Fruit fly (Drosophila melanogaster) whole organism, embryonic: ENCODE results near the gene CG8292.

Experiments
- Antp ChIP-seq: fragments of 200-800 bp; sonication (Bioruptor generic); optimal IDR thresholded peaks from 3 replicates; lab custom pipeline; 2016; ENCODE audit warnings: missing biosample characterization, missing genetic modification characterization
- Atf6 ChIP-seq: fragments of 200-800 bp; sonication (Bioruptor generic); IDR thresholded peaks from 2 replicates; pipeline ENCODE4 v1.3.6; 2022; ENCODE audit warnings: missing biosample characterization, missing genetic modification characterization
- BtbVII ChIP-seq: fragments of 200-800 bp; sonication (Bioruptor generic); optimal IDR thresholded peaks from 3 replicates; lab custom pipeline; 2017; ENCODE audit warnings: missing biosample characterization, mild to moderate bottlenecking, missing genetic modification characterization
- CG10209 ChIP-seq: fragments of 200-800 bp; sonication (Bioruptor generic); optimal IDR thresholded peaks from 3 replicates; lab custom pipeline; 2017; ENCODE audit warnings: missing biosample characterization, mild to moderate bottlenecking, missing genetic modification characterization, missing genetic modification reagents
- CG10267 ChIP-seq: fragments of 200-800 bp; sonication (Bioruptor generic); optimal IDR thresholded peaks from 2 replicates; lab custom pipeline; 2018; ENCODE audit warnings: missing biosample characterization, mild to moderate bottlenecking, missing genetic modification characterization, moderate library complexity
- CG10979 ChIP-seq: fragments of 200-800 bp; sonication (Bioruptor generic); optimal IDR thresholded peaks from 2 replicates; lab custom pipeline; 2018; ENCODE audit warnings: missing biosample characterization, mild to moderate bottlenecking, missing genetic modification characterization, moderate library complexity
- CG11504 ChIP-seq: fragments of 200-800 bp; sonication (Bioruptor generic); optimal IDR thresholded peaks from 3 replicates; lab custom pipeline; 2019; ENCODE audit warnings: missing biosample characterization, mild to moderate bottlenecking, missing genetic modification characterization, moderate library complexity
- CG15269 ChIP-seq: fragments of 200-800 bp; sonication (Bioruptor generic); optimal IDR thresholded peaks from 2 replicates; lab custom pipeline; 2018; ENCODE audit warnings: missing biosample characterization, mild to moderate bottlenecking, missing genetic modification characterization, moderate library complexity
- CG1603 ChIP-seq: fragments of 200-800 bp; sonication (Bioruptor generic); optimal IDR thresholded peaks from 2 replicates; lab custom pipeline; 2019; ENCODE audit warnings: missing biosample characterization, mild to moderate bottlenecking, missing genetic modification characterization, moderate library complexity
- CG3163 ChIP-seq: fragments of 200-800 bp; sonication (Bioruptor generic); optimal IDR thresholded peaks from 3 replicates; lab custom pipeline; 2016; ENCODE audit warnings: missing biosample characterization, missing genetic modification characterization
- CG4328 ChIP-seq: fragments of 200-800 bp; sonication (Bioruptor generic); optimal IDR thresholded peaks from 3 replicates; lab custom pipeline; 2017; ENCODE audit warnings: missing biosample characterization, missing genetic modification reagents, missing genetic modification characterization
- CG4617 ChIP-seq: fragments of 200-800 bp; sonication (Bioruptor generic); optimal IDR thresholded peaks from 3 replicates; lab custom pipeline; 2016; ENCODE audit warnings: missing biosample characterization, missing genetic modification characterization, borderline replicate concordance
- CG6654 ChIP-seq: fragments of 200-800 bp; sonication (Bioruptor generic); optimal IDR thresholded peaks from 2 replicates; lab custom pipeline; 2017; ENCODE audit warnings: missing biosample characterization, mild to moderate bottlenecking, missing genetic modification characterization
- CG6765 ChIP-seq: fragments of 200-800 bp; sonication (Bioruptor generic); optimal IDR thresholded peaks from 3 replicates; lab custom pipeline; 2017; ENCODE audit warnings: missing biosample characterization, mild to moderate bottlenecking, missing genetic modification characterization
- CG6813 ChIP-seq: fragments of 200-800 bp; sonication (Bioruptor generic); optimal IDR thresholded peaks from 2 replicates; lab custom pipeline; 2017; ENCODE audit warnings: missing biosample characterization, missing genetic modification characterization, mild to moderate bottlenecking, moderate library complexity, missing genetic modification reagents
- CG9215 ChIP-seq: fragments of 200-800 bp; sonication (Bioruptor generic); IDR thresholded peaks from 2 replicates; pipeline ENCODE4 v1.3.6; 2022; ENCODE audit warnings: missing biosample characterization, missing genetic modification characterization
- CoRest ChIP-seq: fragments of 200-800 bp; sonication (Bioruptor generic); optimal IDR thresholded peaks from 3 replicates; lab custom pipeline; 2018; ENCODE audit warnings: missing biosample characterization, mild to moderate bottlenecking, missing genetic modification characterization, moderate library complexity
- D19A ChIP-seq: fragments of 200-800 bp; optimal IDR thresholded peaks from 3 replicates; lab custom pipeline; 2019; ENCODE audit warnings: missing biosample characterization, mild to moderate bottlenecking, missing genetic modification characterization, moderate library complexity
- Dad ChIP-seq: fragments of 200-800 bp; sonication (Bioruptor generic); optimal IDR thresholded peaks from 3 replicates; lab custom pipeline; 2016; ENCODE audit warnings: missing biosample characterization, missing genetic modification characterization
- Dbx ChIP-seq: fragments of 200-800 bp; sonication (Bioruptor generic); IDR thresholded peaks from 3 replicates; pipeline ENCODE4 v1.3.6; 2022; ENCODE audit warnings: missing biosample characterization, missing genetic modification characterization
- E2f2 ChIP-seq: fragments of 200-800 bp; sonication (Bioruptor generic); IDR thresholded peaks from 2 replicates; pipeline ENCODE4 v1.3.6; 2022; ENCODE audit warnings: missing biosample characterization, missing genetic modification characterization
- Fer1 ChIP-seq: fragments of 200-800 bp; sonication (Bioruptor generic); optimal IDR thresholded peaks from 2 replicates; lab custom pipeline; 2017; ENCODE audit warnings: missing biosample characterization, mild to moderate bottlenecking, missing genetic modification characterization
- GATAe ChIP-seq: fragments of 200-800 bp; sonication (Bioruptor generic); conservative IDR thresholded peaks from 2 replicates; pipeline ENCODE4 v1.3.6; 2022; ENCODE audit warnings: missing biosample characterization, missing genetic modification characterization
- HmgZ ChIP-seq: fragments of 200-800 bp; sonication (Bioruptor generic); optimal IDR thresholded peaks from 2 replicates; lab custom pipeline; 2018; ENCODE audit warnings: missing biosample characterization, mild to moderate bottlenecking, missing genetic modification characterization
- Mad ChIP-seq: fragments of 200-800 bp; sonication (Bioruptor generic); optimal IDR thresholded peaks from 2 replicates; lab custom pipeline; 2016; ENCODE audit warnings: missing biosample characterization, missing genetic modification characterization
- Max ChIP-seq: fragments of 200-800 bp; sonication (Bioruptor generic); optimal IDR thresholded peaks from 2 replicates; lab custom pipeline; 2016; ENCODE audit warnings: missing biosample characterization, mild to moderate bottlenecking, missing genetic modification characterization
- Optix ChIP-seq: fragments of 200-800 bp; sonication (Bioruptor generic); IDR thresholded peaks from 3 replicates; pipeline ENCODE4 v1.3.6; 2022; ENCODE audit warnings: missing biosample characterization, missing genetic modification characterization
- Pdp1 ChIP-seq, 2 experiments: fragments of 200-800 bp; sonication (Bioruptor generic); optimal IDR thresholded peaks; 3 replicates each; lab custom pipeline; 2016; ENCODE audit warnings: missing biosample characterization in 2 of 2, missing genetic modification characterization in 2 of 2, mild to moderate bottlenecking in 1 of 2, moderate library complexity in 1 of 2
- Six4 ChIP-seq: fragments of 200-800 bp; sonication (Bioruptor generic); optimal IDR thresholded peaks from 2 replicates; lab custom pipeline; 2016; ENCODE audit warnings: missing biosample characterization, missing genetic modification characterization
- ac ChIP-seq: fragments of 200-800 bp; sonication (Bioruptor generic); optimal IDR thresholded peaks from 3 replicates; lab custom pipeline; 2017; ENCODE audit warnings: missing biosample characterization, mild to moderate bottlenecking, missing genetic modification characterization
- ara ChIP-seq: fragments of 200-800 bp; sonication (Bioruptor generic); IDR thresholded peaks from 2 replicates; pipeline ENCODE4 v1.3.6; 2022; ENCODE audit warnings: missing biosample characterization, missing genetic modification characterization
- ase ChIP-seq: fragments of 200-800 bp; sonication (Bioruptor generic); IDR thresholded peaks from 3 replicates; pipeline ENCODE4 v1.3.6; 2022; ENCODE audit warnings: missing biosample characterization, missing genetic modification characterization
- az2 ChIP-seq: fragments of 200-800 bp; sonication (Bioruptor generic); optimal IDR thresholded peaks from 3 replicates; lab custom pipeline; 2016; ENCODE audit warnings: missing biosample characterization, missing genetic modification characterization
- bigmax ChIP-seq: fragments of 200-800 bp; sonication (Bioruptor generic); optimal IDR thresholded peaks from 2 replicates; lab custom pipeline; 2018; ENCODE audit warnings: missing biosample characterization, mild to moderate bottlenecking, missing genetic modification characterization
- cad ChIP-seq: fragments of >200 bp; optimal IDR thresholded peaks from 2 replicates; lab custom pipeline; 2017; ENCODE audit warnings: missing biosample characterization, missing genetic modification characterization
- chif ChIP-seq, 2 experiments: fragments of 200-800 bp; sonication (Bioruptor generic); optimal IDR thresholded peaks; 3 replicates each; lab custom pipeline; 2016; ENCODE audit warnings: missing biosample characterization in 2 of 2, missing genetic modification characterization in 2 of 2
- dan ChIP-seq: fragments of 200-800 bp; sonication (Bioruptor generic); IDR thresholded peaks from 2 replicates; pipeline ENCODE4 v1.3.6; 2022; ENCODE audit warnings: missing biosample characterization, missing genetic modification characterization
- emc ChIP-seq: fragments of 200-800 bp; sonication (Bioruptor generic); optimal IDR thresholded peaks from 2 replicates; lab custom pipeline; 2016; ENCODE audit warnings: missing biosample characterization, missing genetic modification characterization
- eve ChIP-seq, 2 experiments: fragments of >200 bp; optimal IDR thresholded peaks; 2 replicates each; lab custom pipeline; 2017; ENCODE audit warnings: missing biosample characterization in 2 of 2, missing genetic modification characterization in 2 of 2
- fd64A ChIP-seq: fragments of 200-800 bp; sonication (Bioruptor generic); optimal IDR thresholded peaks from 3 replicates; lab custom pipeline; 2018; ENCODE audit warnings: missing biosample characterization, mild to moderate bottlenecking, missing genetic modification characterization
- hkb ChIP-seq, 2 experiments: fragments of 200-800 bp in 1 of 2; fragments of >200 bp in 1 of 2; sonication (Bioruptor generic) in 1 of 2; IDR thresholded peaks in 1 of 2; optimal IDR thresholded peaks in 1 of 2; 2 replicates each; pipeline versions ENCODE4 v1.3.6 to Lab custom; 2017 to 2022; ENCODE audit warnings: missing biosample characterization in 1 of 2, missing genetic modification characterization in 1 of 2
- pb ChIP-seq: fragments of 200-800 bp; sonication (Bioruptor generic); optimal IDR thresholded peaks from 3 replicates; lab custom pipeline; 2016; ENCODE audit warnings: missing biosample characterization, missing genetic modification characterization
- ro ChIP-seq: fragments of 200-800 bp; sonication (Bioruptor generic); IDR thresholded peaks from 2 replicates; pipeline ENCODE4 v1.3.6; 2022; ENCODE audit warnings: missing biosample characterization, missing genetic modification characterization
- schlank ChIP-seq: fragments of 200-800 bp; sonication (Bioruptor generic); optimal IDR thresholded peaks from 2 replicates; lab custom pipeline; 2018; ENCODE audit warnings: missing biosample characterization, mild to moderate bottlenecking, missing genetic modification characterization
- sob ChIP-seq: fragments of 200-800 bp; sonication (Bioruptor generic); IDR thresholded peaks from 2 replicates; pipeline ENCODE4 v1.3.6; 2022; ENCODE audit warnings: missing biosample characterization, missing genetic modification characterization
- tap ChIP-seq: fragments of 200-800 bp; optimal IDR thresholded peaks from 3 replicates; lab custom pipeline; 2019; ENCODE audit warnings: missing biosample characterization, mild to moderate bottlenecking, missing genetic modification characterization, moderate library complexity
- tna ChIP-seq: fragments of 200-800 bp; sonication (Bioruptor generic); IDR thresholded peaks from 2 replicates; pipeline ENCODE4 v1.3.6; 2022; ENCODE audit warnings: missing biosample characterization, missing genetic modification characterization; ENCODE audit not compliant: partially characterized antibody
- unc-4 ChIP-seq: fragments of 200-800 bp; sonication (Bioruptor generic); IDR thresholded peaks from 2 replicates; pipeline ENCODE4 v1.3.6; 2022; ENCODE audit warnings: missing biosample characterization, missing genetic modification characterization; ENCODE audit not compliant: partially characterized antibody
- zf30C ChIP-seq: fragments of 200-800 bp; sonication (Bioruptor generic); optimal IDR thresholded peaks from 3 replicates; lab custom pipeline; 2018; ENCODE audit warnings: missing biosample characterization, mild to moderate bottlenecking, missing genetic modification characterization

Gene CG8292

dm6 chr2L:8204996-8205567 lies 12.7 kb downstream of the CG8292 start, which contains the start of gene SLC5A11 (continued):
- TF ChIP-seq CG10979 (tag; lab: Kevin White, UChicago) = peak; percentile 99
- TF ChIP-seq E2f2 (GFP tag; lab: Robert Waterston, UW) = peak; percentile 75
- peak; percentile 93 for TF ChIP-seq CG4328 (GFP tag; lab: Kevin White, UChicago)
- TF ChIP-seq unc-4 = no peak
- peak; percentile 93 for TF ChIP-seq CG11504 (tag; lab: Kevin White, UChicago)
- TF ChIP-seq Mad (GFP tag; lab: Kevin White, UChicago) = peak; percentile 53
- TF ChIP-seq Fer1 (GFP tag; lab: Kevin White, UChicago) = peak; percentile 99
- peak; percentile 74 for TF ChIP-seq CG6654 (GFP tag; lab: Kevin White, UChicago)
- TF ChIP-seq pb (GFP tag; lab: Kevin White, UChicago) = peak; percentile 95
- TF ChIP-seq CG10267 (tag; lab: Kevin White, UChicago) = peak; percentile 97
- TF ChIP-seq CG6813 (GFP tag; lab: Kevin White, UChicago) = peak; percentile 96
- TF ChIP-seq CG4617 (GFP tag; lab: Kevin White, UChicago) = peak; percentile 88
- TF ChIP-seq Atf6 (GFP tag; lab: Robert Waterston, UW) = peak; percentile 100
- peak; percentile 92 for TF ChIP-seq ro (GFP tag; lab: Robert Waterston, UW)
- peak; percentile 87 for TF ChIP-seq fd64A (GFP tag; lab: Kevin White, UChicago)
- TF ChIP-seq Antp (GFP tag; lab: Kevin White, UChicago) = peak; percentile 64
- no peak for TF ChIP-seq tna (GFP tag; lab: Robert Waterston, UW)
- peak; percentile 83 for TF ChIP-seq CG1603 (tag; lab: Kevin White, UChicago)
- TF ChIP-seq hkb (optimal IDR thresholded peaks at IDR 0.05; lab: Kevin White, UChicago) = no peak
- TF ChIP-seq hkb (GFP tag; IDR thresholded peaks at IDR 0.05; lab: Robert Waterston, UW) = peak; percentile 92
- TF ChIP-seq tap = peak; percentile 95
- TF ChIP-seq Optix = peak; percentile 68; the same call in 2 of the 3 replicates
- TF ChIP-seq chif (GFP tag; optimal IDR thresholded peaks at IDR 0.05; lab: Kevin White, UChicago) = peak; percentile 60 to 66
- no peak for TF ChIP-seq zf30C (GFP tag; lab: Kevin White, UChicago)
- peak; percentile 94 for TF ChIP-seq CG10209 (GFP tag; lab: Kevin White, UChicago)
- peak; percentile 97 for TF ChIP-seq Six4 (GFP tag; lab: Kevin White, UChicago)
- peak; percentile 99 for TF ChIP-seq Dad (GFP tag; lab: Kevin White, UChicago)
- TF ChIP-seq HmgZ (tag; lab: Kevin White, UChicago) = peak; percentile 96
- TF ChIP-seq D19A (tag; lab: Kevin White, UChicago) = peak; percentile 87
- peak; percentile 95 for TF ChIP-seq CG6765 (GFP tag; lab: Kevin White, UChicago)
- peak; percentile 93 for TF ChIP-seq Dbx (GFP tag; lab: Robert Waterston, UW)
- peak; percentile 95 for TF ChIP-seq ase
- peak; percentile 70 for TF ChIP-seq schlank
- peak; percentile 93 to 98 for TF ChIP-seq Pdp1 (GFP tag; optimal IDR thresholded peaks at IDR 0.05; lab: Kevin White, UChicago)
- TF ChIP-seq ara (GFP tag; lab: Robert Waterston, UW) = peak; percentile 94
- TF ChIP-seq CG3163 (GFP tag; lab: Kevin White, UChicago) = peak; percentile 46
- peak; percentile 97 for TF ChIP-seq CG15269 (tag; lab: Kevin White, UChicago)
- peak; percentile 88 for TF ChIP-seq ac (GFP tag; lab: Kevin White, UChicago)
- TF ChIP-seq CoRest (tag; lab: Kevin White, UChicago) = peak; percentile 94
- TF ChIP-seq Max = peak; percentile 100
- peak in 1 of 2 experiments; percentile 100 for TF ChIP-seq eve (GFP tag; optimal IDR thresholded peaks at IDR 0.05; lab: Kevin White, UChicago)
- TF ChIP-seq bigmax = peak; percentile 45
- TF ChIP-seq CG9215 (GFP tag; lab: Robert Waterston, UW) = peak; percentile 93
- TF ChIP-seq sob (GFP tag; lab: Robert Waterston, UW) = peak; percentile 99
- peak; percentile 91 for TF ChIP-seq az2 (GFP tag; lab: Kevin White, UChicago)
- peak; percentile 92 for TF ChIP-seq GATAe (GFP tag; lab: Robert Waterston, UW)
- TF ChIP-seq BtbVII (GFP tag; lab: Kevin White, UChicago) = peak; percentile 97
- TF ChIP-seq emc (GFP tag; lab: Kevin White, UChicago) = peak; percentile 98
- TF ChIP-seq dan = peak; percentile 49
- no peak for TF ChIP-seq cad (GFP tag; lab: Kevin White, UChicago)
